Fruit fly (Drosophila melanogaster) whole organism: ENCODE results near the gene NLaz.

ENCODE experiments used
- pan ChIP-seq: fragments of >200 bp; optimal IDR thresholded peaks from 2 replicates; lab custom pipeline; 2017
- usp ChIP-seq: fragments of >200 bp; optimal IDR thresholded peaks from 2 replicates; lab custom pipeline; 2017; ENCODE audit warnings: missing biosample characterization, missing genetic modification characterization, mixed read lengths

DNA sequence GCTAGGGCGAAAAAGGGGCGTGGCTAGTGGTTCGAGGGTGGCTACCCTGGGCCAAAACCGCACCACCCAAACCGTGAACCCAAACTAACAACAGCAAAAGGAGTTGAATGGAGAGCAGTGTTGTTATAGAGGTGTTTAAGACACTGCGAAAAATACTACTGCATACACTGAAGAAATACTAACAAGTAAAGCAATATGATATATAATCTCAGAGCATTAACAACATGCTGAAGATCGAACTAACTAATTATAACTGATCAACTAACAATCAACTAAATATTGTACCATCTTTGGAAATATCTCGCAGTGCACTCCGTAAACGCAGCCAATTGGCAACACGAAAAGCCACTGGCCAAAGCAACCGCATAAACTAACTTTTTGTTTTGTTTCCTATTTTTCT, 32.0 kb upstream of the NLaz start:
- TF ChIP-seq usp (GFP tag; lab: Kevin White, UChicago) (no peak), pan (no peak)
